Fruit fly (Drosophila melanogaster): ENCODE data around the gene CG15042.

Gene CG15042

dm6 chrX:18524594-18525266 lies 3.3 kb downstream of the CG15042 start (continued):
- TF ChIP-seq ranshi (GFP tag; IDR thresholded peaks at IDR 0.05) (no peak), Lpt (GFP tag; optimal IDR thresholded peaks at IDR 0.05) (no peak), z (GFP tag; IDR thresholded peaks at IDR 0.05) (peak; percentile 45; the same call in 1 of the 3 replicates), CG42726 (GFP tag; IDR thresholded peaks at IDR 0.05; ENCODE audit: partially characterized antibody) (no peak), pnt (GFP tag; optimal IDR thresholded peaks at IDR 0.05) (no peak), CG2116 (GFP tag; optimal IDR thresholded peaks at IDR 0.05) (peak; percentile 14), corto (GFP tag; optimal IDR thresholded peaks at IDR 0.05) (no peak), Sry-δ (GFP tag; optimal IDR thresholded peaks at IDR 0.05) (no peak), ap (GFP tag; IDR thresholded peaks at IDR 0.05) (no peak), row (GFP tag; IDR thresholded peaks at IDR 0.05) (peak; percentile 46), vnd (GFP tag; IDR thresholded peaks at IDR 0.05; ENCODE audit: partially characterized antibody) (no peak), CG6254 (GFP tag; optimal IDR thresholded peaks at IDR 0.05) (peak; percentile 50), CG10462 (GFP tag; optimal IDR thresholded peaks at IDR 0.05) (peak; percentile 7), peb (GFP tag; IDR thresholded peaks at IDR 0.05) (no peak), gce (GFP tag; IDR thresholded peaks at IDR 0.05) (no peak), phol (tag; optimal IDR thresholded peaks at IDR 0.05) (peak; percentile 71), Drgx (GFP tag; IDR thresholded peaks at IDR 0.05) (no peak), onecut (GFP tag; IDR thresholded peaks at IDR 0.05) (0 out of 2 replicates have a peak, but pooled peaks have one; percentile 20), CoRest (tag; optimal IDR thresholded peaks at IDR 0.05) (peak; percentile 43), nmo (GFP tag; optimal IDR thresholded peaks at IDR 0.05) (peak; percentile 59), pfk (GFP tag; optimal IDR thresholded peaks at IDR 0.05) (no peak), CG13775 (GFP tag; optimal IDR thresholded peaks at IDR 0.05) (peak; percentile 59), Aef1 (GFP tag; IDR thresholded peaks at IDR 0.05) (no peak), tup (GFP tag; optimal IDR thresholded peaks at IDR 0.05) (no peak), hb (GFP tag; IDR thresholded peaks at IDR 0.05; ENCODE audit: partially characterized antibody) (no peak), Dbx (GFP tag; IDR thresholded peaks at IDR 0.05) (no peak), wek (GFP tag; optimal IDR thresholded peaks at IDR 0.05) (no peak), Bdp1 (GFP tag; optimal IDR thresholded peaks at IDR 0.05) (no peak), maf-S (GFP tag; optimal IDR thresholded peaks at IDR 0.05) (no peak), CG6689 (GFP tag; IDR thresholded peaks at IDR 0.05) (peak; percentile 51; the same call in 1 of the 2 replicates), klu (GFP tag; IDR thresholded peaks at IDR 0.05) (no peak), CG18599 (GFP tag; optimal IDR thresholded peaks at IDR 0.05) (peak; percentile 50), tgo (GFP tag; IDR thresholded peaks at IDR 0.05) (no peak; the same call in 2 of the 3 replicates), Jarid2 (GFP tag; optimal IDR thresholded peaks at IDR 0.05) (peak; percentile 23), CG7987 (GFP tag; optimal IDR thresholded peaks at IDR 0.05) (no peak), CG8089 (GFP tag; optimal IDR thresholded peaks at IDR 0.05) (no peak), Ssrp (tag; optimal IDR thresholded peaks at IDR 0.05) (peak; percentile 46), Sox102F (GFP tag; optimal IDR thresholded peaks at IDR 0.05) (peak; percentile 26), CG14441 (GFP tag; IDR thresholded peaks at IDR 0.05) (no peak), sim (GFP tag; IDR thresholded peaks at IDR 0.05) (no peak), fd64A (GFP tag; optimal IDR thresholded peaks at IDR 0.05) (no peak), CG6813 (GFP tag; optimal IDR thresholded peaks at IDR 0.05) (peak; percentile 2), CG13624 (GFP tag; optimal IDR thresholded peaks at IDR 0.05) (no peak), danr (GFP tag; IDR thresholded peaks at IDR 0.05) (0 out of 2 replicates have a peak, but pooled peaks have one; percentile 5), Vsx1 (GFP tag; optimal IDR thresholded peaks at IDR 0.05) (no peak), az2 (GFP tag; optimal IDR thresholded peaks at IDR 0.05) (peak; percentile 1), eyg (GFP tag; optimal IDR thresholded peaks at IDR 0.05) (no peak), CG10654 (GFP tag; optimal IDR thresholded peaks at IDR 0.05) (no peak), Fer2 (tag; optimal IDR thresholded peaks at IDR 0.05) (no peak), CG11247 (GFP tag; IDR thresholded peaks at IDR 0.05) (no peak)
